Fruit fly (Drosophila melanogaster): ENCODE results near the gene CG7953.

- no peak for TF ChIP-seq psq (optimal IDR thresholded peaks at IDR 0.05)
- no peak for TF ChIP-seq Sin3A (optimal IDR thresholded peaks at IDR 0.05)
- TF ChIP-seq h (optimal IDR thresholded peaks at IDR 0.05), result no peak
- TF ChIP-seq ttk (optimal IDR thresholded peaks at IDR 0.05), result no peak
- TF ChIP-seq insv (optimal IDR thresholded peaks at IDR 0.05), result no peak
- no peak for TF ChIP-seq Myc (optimal IDR thresholded peaks at IDR 0.05)
Measured at dm6 chr2L:13869400-13869799, 21.7 kb downstream of the CG7953 start.
